Worm (Caenorhabditis elegans): Measurements from ENCODE around the gene Y116A8C.43.

ce11 chrIV:17116345-17116744 is 27.7 kb downstream of the Y116A8C.43 start, which contains the start of gene cyn-13:
- no peak for TF ChIP-seq aly-1 (tag; optimal IDR thresholded peaks at IDR 0.05)
- TF ChIP-seq hnd-1 (tag; optimal IDR thresholded peaks at IDR 0.05), result no peak
- peak; percentile 69 for TF ChIP-seq ama-1 (optimal IDR thresholded peaks at IDR 0.05)
